Fruit fly (Drosophila melanogaster) whole organism, embryonic: ENCODE results near the gene Hs6st.

Source experiments
- Ada2b ChIP-seq: fragments of 200-800 bp; sonication (Bioruptor generic); IDR thresholded peaks from 2 replicates; pipeline ENCODE4 v1.3.6; 2022; ENCODE audit warnings: missing biosample characterization, missing genetic modification characterization
- BtbVII ChIP-seq: fragments of 200-800 bp; sonication (Bioruptor generic); optimal IDR thresholded peaks from 3 replicates; lab custom pipeline; 2017; ENCODE audit warnings: missing biosample characterization, mild to moderate bottlenecking, missing genetic modification characterization
- CG11560 ChIP-seq: fragments of 200-800 bp; sonication (Bioruptor generic); IDR thresholded peaks from 3 replicates; pipeline ENCODE4 v1.3.6; 2022; ENCODE audit warnings: missing biosample characterization, missing genetic modification characterization
- CG13775 ChIP-seq: fragments of 200-800 bp; sonication (Bioruptor generic); optimal IDR thresholded peaks from 3 replicates; lab custom pipeline; 2017; ENCODE audit warnings: missing biosample characterization, mild to moderate bottlenecking, missing genetic modification characterization
- CG17612 ChIP-seq: fragments of 200-800 bp; sonication (Bioruptor generic); IDR thresholded peaks from 2 replicates; pipeline ENCODE4 v1.3.6; 2022; ENCODE audit warnings: missing biosample characterization, missing genetic modification characterization
- CG18011 ChIP-seq: fragments of 200-800 bp; sonication (Bioruptor generic); optimal IDR thresholded peaks from 2 replicates; lab custom pipeline; 2017; ENCODE audit warnings: missing biosample characterization, missing genetic modification characterization, mild to moderate bottlenecking, moderate library complexity, missing genotype
- CG18262 ChIP-seq: fragments of 200-800 bp; optimal IDR thresholded peaks from 3 replicates; lab custom pipeline; 2019; ENCODE audit warnings: missing biosample characterization, mild to moderate bottlenecking, missing genetic modification characterization, moderate library complexity
- CG1832 ChIP-seq: fragments of 200-800 bp; sonication (Bioruptor generic); optimal IDR thresholded peaks from 2 replicates; lab custom pipeline; 2017; ENCODE audit warnings: missing biosample characterization, mild to moderate bottlenecking, missing genetic modification characterization, inconsistent platforms
- CG18764 ChIP-seq: fragments of 200-800 bp; sonication (Bioruptor generic); optimal IDR thresholded peaks from 3 replicates; lab custom pipeline; 2016; ENCODE audit warnings: missing biosample characterization, missing genetic modification characterization
- CG31224 ChIP-seq: fragments of 200-800 bp; sonication (Bioruptor generic); IDR thresholded peaks from 2 replicates; pipeline ENCODE4 v1.3.6; 2022; ENCODE audit warnings: missing biosample characterization, missing genetic modification characterization
- CG32767 ChIP-seq: fragments of 200-800 bp; sonication (Bioruptor generic); IDR thresholded peaks from 2 replicates; pipeline ENCODE4 v1.3.6; 2022; ENCODE audit warnings: missing biosample characterization, missing genetic modification characterization
- CG42726 ChIP-seq: fragments of 200-800 bp; sonication (Bioruptor generic); IDR thresholded peaks from 2 replicates; pipeline ENCODE4 v1.3.6; 2022; ENCODE audit warnings: missing biosample characterization, missing genetic modification characterization; ENCODE audit not compliant: partially characterized antibody
- CG6791 ChIP-seq: fragments of 200-800 bp; sonication (Bioruptor generic); IDR thresholded peaks from 3 replicates; pipeline ENCODE4 v1.3.6; 2022; ENCODE audit warnings: missing biosample characterization, missing genetic modification characterization; ENCODE audit not compliant: partially characterized antibody
- CG7372 ChIP-seq: fragments of 200-800 bp; sonication (Bioruptor generic); IDR thresholded peaks from 2 replicates; pipeline ENCODE4 v1.3.6; 2022; ENCODE audit warnings: missing biosample characterization, missing genetic modification characterization
- CG8290 ChIP-seq, 3 experiments: fragments of 200-800 bp; sonication (Bioruptor generic); optimal IDR thresholded peaks; 2 replicates each; lab custom pipeline; 2016 to 2019; ENCODE audit warnings: missing biosample characterization in 3 of 3, missing genetic modification characterization in 3 of 3, mild to moderate bottlenecking in 2 of 3, moderate library complexity in 1 of 3
- CG9609 ChIP-seq: fragments of 200-800 bp; sonication (Bioruptor generic); optimal IDR thresholded peaks from 3 replicates; lab custom pipeline; 2016; ENCODE audit warnings: missing biosample characterization, missing genetic modification characterization
- CG9727 ChIP-seq: fragments of 200-800 bp; sonication (Bioruptor generic); optimal IDR thresholded peaks from 3 replicates; lab custom pipeline; 2017; ENCODE audit warnings: missing biosample characterization, mild to moderate bottlenecking, missing genetic modification characterization
- CG9817 ChIP-seq: fragments of 200-800 bp; sonication (Bioruptor generic); optimal IDR thresholded peaks from 2 replicates; lab custom pipeline; 2018; ENCODE audit warnings: missing biosample characterization, mild to moderate bottlenecking, missing genetic modification characterization, moderate library complexity
- Chrac-16 ChIP-seq: fragments of 200-800 bp; sonication (Bioruptor generic); optimal IDR thresholded peaks from 3 replicates; lab custom pipeline; 2016; ENCODE audit warnings: missing biosample characterization, missing genetic modification characterization
- CrebB ChIP-seq: fragments of 200-800 bp; sonication (Bioruptor generic); optimal IDR thresholded peaks from 3 replicates; lab custom pipeline; 2018; ENCODE audit warnings: missing biosample characterization, mild to moderate bottlenecking, missing genetic modification characterization
- D ChIP-seq, 2 experiments: fragments of 200-800 bp in 1 of 2; fragments of >200 bp in 1 of 2; sonication (Bioruptor generic) in 1 of 2; optimal IDR thresholded peaks; 2 replicates in 1 of 2; 3 replicates in 1 of 2; lab custom pipeline; 2017; ENCODE audit warnings: mild to moderate bottlenecking in 1 of 2, missing biosample characterization in 1 of 2, missing genetic modification characterization in 1 of 2, missing genetic modification reagents in 1 of 2
- Dad ChIP-seq: fragments of 200-800 bp; sonication (Bioruptor generic); optimal IDR thresholded peaks from 3 replicates; lab custom pipeline; 2016; ENCODE audit warnings: missing biosample characterization, missing genetic modification characterization
- Dll ChIP-seq: fragments of 200-800 bp; sonication (Bioruptor generic); IDR thresholded peaks from 4 replicates; pipeline ENCODE4 v1.3.6; 2022; ENCODE audit warnings: missing biosample characterization, missing genetic modification characterization; ENCODE audit not compliant: partially characterized antibody
- Gug ChIP-seq: fragments of 200-800 bp; sonication (Bioruptor generic); IDR thresholded peaks from 4 replicates; pipeline ENCODE4 v1.3.6; 2022; ENCODE audit warnings: missing biosample characterization, missing genetic modification characterization
- HLH54F ChIP-seq: fragments of 200-800 bp; sonication (Bioruptor generic); optimal IDR thresholded peaks from 3 replicates; lab custom pipeline; 2016; ENCODE audit warnings: missing biosample characterization, missing genetic modification characterization
- HmgD ChIP-seq: fragments of 200-800 bp; sonication (Bioruptor generic); optimal IDR thresholded peaks from 3 replicates; lab custom pipeline; 2016; ENCODE audit warnings: missing biosample characterization, missing genetic modification characterization
- Poxn ChIP-seq: fragments of 200-800 bp; sonication (Bioruptor generic); IDR thresholded peaks from 2 replicates; pipeline ENCODE4 v1.3.6; 2022; ENCODE audit warnings: missing biosample characterization, missing genetic modification characterization
- Ravus ChIP-seq: fragments of 200-800 bp; sonication (Bioruptor generic); IDR thresholded peaks from 2 replicates; pipeline ENCODE4 v1.3.6; 2022; ENCODE audit warnings: missing biosample characterization, missing genetic modification characterization
- Rx ChIP-seq: fragments of 200-800 bp; sonication (Bioruptor generic); IDR thresholded peaks from 2 replicates; pipeline ENCODE4 v1.3.6; 2022; ENCODE audit warnings: missing biosample characterization, missing genetic modification characterization
- Tbp ChIP-seq: fragments of >200 bp; optimal IDR thresholded peaks from 2 replicates; lab custom pipeline; 2018; ENCODE audit warnings: missing biosample characterization, missing genetic modification characterization
- bab2 ChIP-seq: fragments of 200-800 bp; sonication (Bioruptor generic); optimal IDR thresholded peaks from 2 replicates; lab custom pipeline; 2016; ENCODE audit warnings: missing biosample characterization, missing genetic modification characterization
- cato ChIP-seq: fragments of 200-800 bp; sonication (Bioruptor generic); optimal IDR thresholded peaks from 2 replicates; lab custom pipeline; 2016; ENCODE audit warnings: missing biosample characterization, missing genetic modification characterization, borderline replicate concordance
- dan ChIP-seq: fragments of 200-800 bp; sonication (Bioruptor generic); IDR thresholded peaks from 2 replicates; pipeline ENCODE4 v1.3.6; 2022; ENCODE audit warnings: missing biosample characterization, missing genetic modification characterization
- disco-r ChIP-seq: fragments of 200-800 bp; sonication (Bioruptor generic); optimal IDR thresholded peaks from 2 replicates; lab custom pipeline; 2016; ENCODE audit warnings: missing biosample characterization, missing genetic modification characterization
- eyg ChIP-seq: fragments of 200-800 bp; sonication (Bioruptor generic); optimal IDR thresholded peaks from 3 replicates; lab custom pipeline; 2016; ENCODE audit warnings: missing biosample characterization, missing genetic modification characterization
- fd3F ChIP-seq: fragments of 200-800 bp; sonication (Bioruptor generic); optimal IDR thresholded peaks from 2 replicates; lab custom pipeline; 2018; ENCODE audit warnings: missing biosample characterization, mild to moderate bottlenecking, missing genetic modification characterization, moderate library complexity
- fd96Cb ChIP-seq: fragments of 200-800 bp; sonication (Bioruptor generic); optimal IDR thresholded peaks from 2 replicates; lab custom pipeline; 2018; ENCODE audit warnings: missing biosample characterization, mild to moderate bottlenecking, missing genetic modification characterization, moderate library complexity
- gfzf ChIP-seq: fragments of 200-800 bp; sonication (Bioruptor generic); optimal IDR thresholded peaks from 2 replicates; lab custom pipeline; 2016; ENCODE audit warnings: missing biosample characterization, mild to moderate bottlenecking, missing genetic modification characterization, moderate library complexity
- hbn ChIP-seq: fragments of 200-800 bp; sonication (Bioruptor generic); IDR thresholded peaks from 2 replicates; pipeline ENCODE4 v1.3.6; 2022; ENCODE audit warnings: missing biosample characterization, missing genetic modification characterization; ENCODE audit not compliant: partially characterized antibody
- hkb ChIP-seq, 2 experiments: fragments of 200-800 bp in 1 of 2; fragments of >200 bp in 1 of 2; sonication (Bioruptor generic) in 1 of 2; IDR thresholded peaks in 1 of 2; optimal IDR thresholded peaks in 1 of 2; 2 replicates each; pipeline versions ENCODE4 v1.3.6 to Lab custom; 2017 to 2022; ENCODE audit warnings: missing biosample characterization in 1 of 2, missing genetic modification characterization in 1 of 2
- lilli ChIP-seq: fragments of 200-800 bp; sonication (Bioruptor generic); optimal IDR thresholded peaks from 3 replicates; lab custom pipeline; 2016; ENCODE audit warnings: missing biosample characterization, missing genetic modification characterization
- mld ChIP-seq: fragments of 200-800 bp; sonication (Bioruptor generic); IDR thresholded peaks from 3 replicates; pipeline ENCODE4 v1.3.6; 2022; ENCODE audit warnings: missing biosample characterization, missing genetic modification characterization; ENCODE audit not compliant: partially characterized antibody
- otp ChIP-seq: fragments of 200-800 bp; sonication (Bioruptor generic); IDR thresholded peaks from 3 replicates; pipeline ENCODE4, ENCODE4 v1.3.6; 2022; ENCODE audit warnings: missing biosample characterization, missing genetic modification characterization
- pnt ChIP-seq: fragments of 200-800 bp; sonication (Bioruptor generic); optimal IDR thresholded peaks from 3 replicates; lab custom pipeline; 2016; ENCODE audit warnings: missing biosample characterization, missing genetic modification characterization
- rib ChIP-seq: fragments of 200-800 bp; sonication (Bioruptor generic); IDR thresholded peaks from 2 replicates; pipeline ENCODE4 v1.3.6; 2022; ENCODE audit warnings: missing biosample characterization, missing genetic modification characterization
- zen ChIP-seq: fragments of 200-800 bp; sonication (Bioruptor generic); optimal IDR thresholded peaks from 3 replicates; lab custom pipeline; 2018; ENCODE audit warnings: missing biosample characterization, mild to moderate bottlenecking, missing genetic modification characterization, moderate library complexity
- zen2 ChIP-seq: fragments of 200-800 bp; sonication (Bioruptor generic); IDR thresholded peaks from 3 replicates; pipeline ENCODE4 v1.3.6; 2022; ENCODE audit warnings: missing biosample characterization, missing genetic modification characterization; ENCODE audit not compliant: partially characterized antibody
- zf30C ChIP-seq: fragments of 200-800 bp; sonication (Bioruptor generic); optimal IDR thresholded peaks from 3 replicates; lab custom pipeline; 2018; ENCODE audit warnings: missing biosample characterization, mild to moderate bottlenecking, missing genetic modification characterization

Gene Hs6st

dm6 chr3R:19892046-19892445 is 116.3 kb downstream of the Hs6st start (continued):
- TF ChIP-seq CG9727 (peak; percentile 62), CG32767 (GFP tag; lab: Robert Waterston, UW) (peak; percentile 67), CG18011 (GFP tag; lab: Kevin White, UChicago) (no peak), bab2 (peak; percentile 52), otp (GFP tag; lab: Robert Waterston, UW) (peak; percentile 74; the same call in 1 of the 3 replicates), gfzf (GFP tag; lab: Kevin White, UChicago) (no peak), rib (GFP tag; lab: Robert Waterston, UW) (0 out of 2 replicates have a peak, but pooled peaks have one; percentile 47), pnt (peak; percentile 69), CG11560 (tag; lab: Robert Waterston, UW) (peak; percentile 55; the same call in 2 of the 3 replicates), dan (GFP tag; lab: Robert Waterston, UW) (no peak), zen2 (GFP tag; lab: Robert Waterston, UW) (peak; percentile 33; the same call in 1 of the 3 replicates), hbn (GFP tag; lab: Robert Waterston, UW) (no peak), Gug (peak; percentile 73; the same call in 3 of the 4 replicates), CG9609 (GFP tag; lab: Kevin White, UChicago) (peak; percentile 71), CG18764 (peak; percentile 49), fd96Cb (tag; lab: Kevin White, UChicago) (peak; percentile 76), zen (tag; lab: Kevin White, UChicago) (no peak), lilli (GFP tag; lab: Kevin White, UChicago) (peak; percentile 75), hkb (optimal IDR thresholded peaks at IDR 0.05; lab: Kevin White, UChicago) (no peak), hkb (GFP tag; IDR thresholded peaks at IDR 0.05; lab: Robert Waterston, UW) (peak; percentile 74), CG1832 (GFP tag; lab: Kevin White, UChicago) (no peak), CG7372 (GFP tag; lab: Robert Waterston, UW) (peak; percentile 78), CG18262 (tag; lab: Kevin White, UChicago) (peak; percentile 78), CG42726 (GFP tag; lab: Robert Waterston, UW) (no peak), CG31224 (GFP tag; lab: Robert Waterston, UW) (0 out of 2 replicates have a peak, but pooled peaks have one; percentile 33), HLH54F (GFP tag; lab: Kevin White, UChicago) (peak; percentile 55), Tbp (GFP tag; lab: Kevin White, UChicago) (no peak), D (optimal IDR thresholded peaks at IDR 0.05; lab: Kevin White, UChicago) (no peak), D (GFP tag; optimal IDR thresholded peaks at IDR 0.05; lab: Kevin White, UChicago) (peak; percentile 59), Ravus (no peak), HmgD (peak; percentile 31), CG9817 (tag; lab: Kevin White, UChicago) (peak; percentile 72), fd3F (GFP tag; lab: Kevin White, UChicago) (peak; percentile 56), CG13775 (peak; percentile 41), Poxn (GFP tag; lab: Robert Waterston, UW) (0 out of 2 replicates have a peak, but pooled peaks have one; percentile 14), Dll (GFP tag; lab: Robert Waterston, UW) (0 out of 4 replicates have a peak, but pooled peaks have one; percentile 20), CG8290 (GFP tag; optimal IDR thresholded peaks at IDR 0.05; lab: Kevin White, UChicago) (peak; percentile 51), CG8290 (tag; optimal IDR thresholded peaks at IDR 0.05; lab: Kevin White, UChicago) (no peak), CG6791 (no peak), Ada2b (peak; percentile 67), zf30C (no peak), disco-r (GFP tag; lab: Kevin White, UChicago) (peak; percentile 30), Rx (GFP tag; lab: Robert Waterston, UW) (peak; percentile 53), mld (GFP tag; lab: Robert Waterston, UW) (no peak), eyg (GFP tag; lab: Kevin White, UChicago) (peak; percentile 39), Chrac-16 (GFP tag; lab: Kevin White, UChicago) (peak; percentile 42), CrebB (tag; lab: Kevin White, UChicago) (peak; percentile 58), cato (GFP tag; lab: Kevin White, UChicago) (peak; percentile 36), Dad (GFP tag; lab: Kevin White, UChicago) (peak; percentile 71), BtbVII (GFP tag; lab: Kevin White, UChicago) (peak; percentile 60), CG17612 (0 out of 2 replicates have a peak, but pooled peaks have one; percentile 51)
